Worm (Caenorhabditis elegans) whole organism, L3 larva: ENCODE measurements around the gene shn-1.

Source experiments
- R02D3.7 ChIP-seq: fragments of 150-350 bp; optimal IDR thresholded peaks from 2 replicates; lab custom pipeline; 2014; ENCODE audit warnings: missing biosample characterization, missing genetic modification characterization
- aly-2 ChIP-seq: fragments of 150-350 bp; optimal IDR thresholded peaks from 2 replicates; lab custom pipeline; 2014; ENCODE audit warnings: missing biosample characterization, missing genetic modification characterization
- ama-1 ChIP-seq: fragments of 150-350 bp; optimal IDR thresholded peaks from 2 replicates; lab custom pipeline; 2018
- ceh-82 ChIP-seq: fragments of 150-350 bp; optimal IDR thresholded peaks from 2 replicates; lab custom pipeline; 2014; ENCODE audit warnings: missing biosample characterization, missing genetic modification characterization
- daf-12 ChIP-seq: fragments of 150-350 bp; optimal IDR thresholded peaks from 2 replicates; lab custom pipeline; 2014; ENCODE audit warnings: missing biosample characterization, missing genetic modification reagents, missing genetic modification characterization
- egl-27 ChIP-seq: sonication (generic microtip); optimal IDR thresholded peaks from 4 replicates; lab custom pipeline; 2017; ENCODE audit warnings: missing biosample characterization, missing genetic modification reagents, missing genetic modification characterization
- egl-5 ChIP-seq: fragments of 150-350 bp; optimal IDR thresholded peaks from 2 replicates; lab custom pipeline; 2017; ENCODE audit warnings: missing biosample characterization, missing genetic modification reagents, missing genetic modification characterization, inconsistent platforms
- elt-2 ChIP-seq: sonication (generic microtip); optimal IDR thresholded peaks from 2 replicates; lab custom pipeline; 2016; ENCODE audit warnings: missing genetic modification reagents, mild to moderate bottlenecking, missing genetic modification characterization, missing compliant biosample characterization
- eor-1 ChIP-seq, 2 experiments: fragments of 150-350 bp; optimal IDR thresholded peaks; 2 replicates each; lab custom pipeline; 2014 to 2018; ENCODE audit warnings: missing biosample characterization in 2 of 2, missing genetic modification characterization in 2 of 2
- fkh-2 ChIP-seq: fragments of 150-350 bp; optimal IDR thresholded peaks from 2 replicates; lab custom pipeline; 2014; ENCODE audit warnings: missing biosample characterization, missing genetic modification reagents, missing genetic modification characterization
- jun-1 ChIP-seq: fragments of 150-350 bp; optimal IDR thresholded peaks from 2 replicates; lab custom pipeline; 2014; ENCODE audit warnings: missing biosample characterization, missing genetic modification reagents, missing genetic modification characterization
- lin-15B ChIP-seq: fragments of 150-350 bp; optimal IDR thresholded peaks from 2 replicates; lab custom pipeline; 2014; ENCODE audit warnings: missing biosample characterization, missing genetic modification characterization
- lsy-12 ChIP-seq: sonication (generic microtip); optimal IDR thresholded peaks from 2 replicates; lab custom pipeline; 2016; ENCODE audit warnings: mild to moderate bottlenecking, missing genetic modification characterization, missing compliant biosample characterization
- mdl-1 ChIP-seq: fragments of 150-350 bp; optimal IDR thresholded peaks from 2 replicates; lab custom pipeline; 2014; ENCODE audit warnings: missing biosample characterization, missing genetic modification characterization
- mml-1 ChIP-seq: fragments of 150-350 bp; sonication (generic microtip); optimal IDR thresholded peaks from 3 replicates; lab custom pipeline; 2014; ENCODE audit warnings: missing biosample characterization, missing genetic modification characterization
- nfya-1 ChIP-seq: sonication (generic microtip); optimal IDR thresholded peaks from 2 replicates; lab custom pipeline; 2017; ENCODE audit warnings: missing genetic modification characterization, mild to moderate bottlenecking, missing compliant biosample characterization, antibody characterized with exemption, moderate library complexity; ENCODE audit not compliant: insufficient read depth
- nhr-25 ChIP-seq: sonication (generic microtip); optimal IDR thresholded peaks from 2 replicates; lab custom pipeline; 2017; ENCODE audit warnings: missing biosample characterization, missing genetic modification characterization
- nhr-28 ChIP-seq: fragments of 150-350 bp; optimal IDR thresholded peaks from 2 replicates; lab custom pipeline; 2014; ENCODE audit warnings: missing biosample characterization, missing genetic modification characterization
- nhr-67 ChIP-seq: fragments of 150-350 bp; optimal IDR thresholded peaks from 2 replicates; lab custom pipeline; 2014; ENCODE audit warnings: missing biosample characterization, missing genetic modification characterization
- nhr-77 ChIP-seq: fragments of 150-350 bp; optimal IDR thresholded peaks from 2 replicates; lab custom pipeline; 2014; ENCODE audit warnings: missing biosample characterization, missing genetic modification characterization
- pha-4 ChIP-seq: fragments of 150-350 bp; optimal IDR thresholded peaks from 2 replicates; lab custom pipeline; 2014; ENCODE audit warnings: missing biosample characterization, missing genetic modification reagents, missing genetic modification characterization
- pqm-1 ChIP-seq: fragments of 150-350 bp; optimal IDR thresholded peaks from 2 replicates; lab custom pipeline; 2017; ENCODE audit warnings: missing biosample characterization, missing genetic modification characterization, inconsistent platforms
- sea-2 ChIP-seq: fragments of 150-350 bp; sonication (generic microtip); optimal IDR thresholded peaks from 4 replicates; lab custom pipeline; 2014; ENCODE audit warnings: missing biosample characterization, missing genetic modification reagents, missing genetic modification characterization
- skn-1 ChIP-seq: fragments of 150-350 bp; optimal IDR thresholded peaks from 2 replicates; lab custom pipeline; 2014; ENCODE audit warnings: missing biosample characterization, missing genetic modification characterization
- tbx-2 ChIP-seq: sonication (generic microtip); optimal IDR thresholded peaks from 2 replicates; lab custom pipeline; 2016; ENCODE audit warnings: mild to moderate bottlenecking, missing genetic modification characterization, missing compliant biosample characterization
- unc-39 ChIP-seq: sonication (generic microtip); optimal IDR thresholded peaks from 4 replicates; lab custom pipeline; 2017; ENCODE audit warnings: missing biosample characterization, missing genetic modification characterization
- zag-1 ChIP-seq: fragments of 150-350 bp; optimal IDR thresholded peaks from 2 replicates; lab custom pipeline; 2014; ENCODE audit warnings: missing biosample characterization, missing genetic modification characterization
- ztf-11 ChIP-seq: fragments of 150-350 bp; optimal IDR thresholded peaks from 2 replicates; lab custom pipeline; 2014; ENCODE audit warnings: missing biosample characterization, missing genetic modification characterization

The shn-1 gene

DNA sequence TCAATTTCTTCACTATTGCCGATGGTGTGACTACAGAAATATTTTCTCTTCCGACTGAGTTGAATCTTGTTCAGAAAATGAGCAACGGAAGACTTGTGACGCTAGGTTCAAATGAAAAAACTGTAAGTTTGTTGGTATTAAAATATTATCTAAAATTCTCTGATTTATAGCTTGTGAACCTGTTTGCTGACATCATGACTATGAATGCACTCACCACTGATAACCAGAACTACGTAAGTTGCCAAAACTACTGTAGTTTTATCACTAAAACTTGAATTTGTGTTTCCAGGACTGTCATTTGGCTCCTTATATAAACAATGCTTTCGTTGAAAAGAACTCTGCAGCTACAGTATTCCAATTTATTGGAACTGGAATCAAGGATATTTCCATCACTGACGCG lies 37.8 kb upstream of the shn-1 start:
- TF ChIP-seq nfya-1 (tag; lab: Kevin White, UChicago) (no peak), pqm-1 (tag; lab: Kevin White, UChicago) (peak; percentile 33), elt-2 (tag; lab: Kevin White, UChicago) (peak; percentile 53)

DNA sequence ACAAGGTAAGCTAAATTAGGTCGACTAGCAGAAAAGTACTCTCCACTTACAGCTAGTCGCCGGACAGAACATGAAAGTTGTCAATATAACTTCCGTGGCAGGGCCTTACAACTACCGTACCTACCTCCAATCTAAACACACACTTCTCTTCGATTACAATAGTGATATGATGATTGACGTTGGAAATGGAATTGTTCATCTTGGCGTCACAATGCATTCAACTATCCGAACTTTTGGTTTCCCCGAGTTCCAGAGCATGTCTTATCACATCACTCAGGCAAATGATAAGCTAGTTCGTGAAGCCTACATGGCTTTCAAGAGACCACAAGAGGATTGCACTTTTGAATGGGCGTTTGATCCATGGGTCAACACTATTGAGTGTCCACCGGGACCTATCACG lies 36.6 kb upstream of the shn-1 start:
- TF ChIP-seq R02D3.7 (no peak), elt-2 (tag; lab: Kevin White, UChicago) (peak; percentile 56), nhr-67 (tag; lab: Kevin White, UChicago) (no peak), daf-12 (no peak), unc-39 (tag; lab: Kevin White, UChicago) (no peak), egl-27 (tag; lab: Kevin White, UChicago) (no peak), fkh-2 (tag; lab: Kevin White, UChicago) (no peak), nhr-77 (tag; lab: Kevin White, UChicago) (no peak), pqm-1 (tag; lab: Kevin White, UChicago) (peak; percentile 1), mdl-1 (tag; lab: Kevin White, UChicago) (no peak), ama-1 (lab: Kevin White, UChicago) (no peak), eor-1 (tag; optimal IDR thresholded peaks at IDR 0.05; lab: Kevin White, UChicago) (no peak), lsy-12 (tag; lab: Kevin White, UChicago) (no peak)

DNA sequence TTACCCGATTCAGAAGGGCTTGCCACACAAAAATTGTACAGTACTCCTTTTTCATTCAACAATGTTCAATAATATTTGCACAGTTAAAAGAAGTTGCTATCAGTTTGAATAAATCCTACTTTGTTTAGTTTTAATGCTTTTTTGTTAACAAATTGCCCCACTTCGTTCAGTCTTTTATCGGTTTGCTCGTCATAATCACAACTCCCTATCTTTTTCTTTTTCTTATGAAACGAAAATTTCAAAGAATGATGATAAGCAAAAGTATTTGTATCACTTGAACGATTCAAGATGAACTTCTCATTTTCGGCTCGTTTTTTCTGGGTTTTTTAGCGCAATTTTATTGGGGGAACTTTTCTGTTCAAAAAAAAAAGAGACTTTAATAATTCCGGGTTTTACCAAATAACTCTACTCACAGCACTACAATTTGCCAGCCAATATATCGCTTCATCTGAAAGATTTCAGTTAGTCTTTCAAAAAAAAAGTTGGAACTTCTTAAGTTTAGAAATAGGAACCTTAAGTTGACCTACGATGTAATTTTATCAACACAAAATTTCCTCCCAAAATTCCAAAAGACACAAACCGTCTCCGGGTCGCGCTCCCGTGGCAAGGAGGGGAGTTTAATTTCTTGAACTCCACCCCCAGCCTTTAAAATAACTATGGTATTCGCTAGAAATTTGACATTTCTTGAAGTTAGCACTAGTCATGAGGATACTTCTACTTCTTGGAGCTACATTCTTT lies 34.0 kb upstream of the shn-1 start, which contains the start of gene C05D12.3:
Gene C05D12.3 (plus strand): TSS at position 688 of the 738 bp plus-strand sequence.
- no peak for TF ChIP-seq jun-1
- peak; percentile 24 for TF ChIP-seq pha-4 (tag; lab: Kevin White, UChicago)
- TF ChIP-seq elt-2 (tag; lab: Kevin White, UChicago): peak; percentile 79
- peak; percentile 45 for TF ChIP-seq pqm-1 (tag; lab: Kevin White, UChicago)
- TF ChIP-seq R02D3.7: no peak
- no peak for TF ChIP-seq skn-1
- no peak for TF ChIP-seq aly-2
- TF ChIP-seq nhr-25 (tag; lab: Kevin White, UChicago): no peak

DNA sequence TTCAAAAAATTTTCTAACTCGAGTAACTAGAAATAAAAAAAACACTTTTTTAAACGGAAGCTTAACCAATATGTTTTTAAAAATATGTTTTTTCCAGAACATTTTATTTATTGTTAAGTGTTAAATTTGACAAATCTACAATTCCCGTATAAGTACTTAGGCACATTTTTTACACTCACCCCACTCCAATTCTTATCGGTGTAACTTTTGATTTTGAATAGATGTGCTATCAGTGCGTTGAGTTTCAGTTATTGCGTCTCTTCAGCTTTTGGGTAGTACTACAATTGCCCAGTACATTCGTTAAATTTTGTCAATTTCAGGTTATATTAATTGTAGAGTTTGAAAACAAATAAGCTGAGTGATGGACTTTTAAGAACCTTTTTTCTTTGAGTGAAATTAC lies 33.3 kb upstream of the shn-1 start:
- peak; percentile 51 for TF ChIP-seq pqm-1 (tag; lab: Kevin White, UChicago)
- no peak for TF ChIP-seq tbx-2 (tag; lab: Kevin White, UChicago)
- TF ChIP-seq elt-2 (tag; lab: Kevin White, UChicago): peak; percentile 32

DNA sequence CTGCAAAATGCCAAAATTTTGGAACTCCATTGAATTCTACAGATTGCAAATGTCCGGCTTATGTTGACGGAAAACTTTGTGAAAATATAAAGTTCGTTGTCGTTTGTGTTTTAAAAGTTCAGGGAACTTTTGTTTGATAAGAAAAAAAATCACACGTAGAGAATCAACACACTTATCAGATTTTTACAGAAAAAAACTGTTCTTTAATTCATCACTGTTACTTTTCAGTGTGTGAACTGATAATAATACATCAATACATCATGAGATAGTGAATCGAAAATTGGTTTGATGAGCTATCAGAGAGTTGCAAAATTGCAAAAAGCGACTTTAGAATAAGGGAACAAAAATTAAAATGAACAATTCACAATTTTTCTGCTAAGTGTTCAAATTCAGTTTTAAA lies 27.7 kb upstream of the shn-1 start:
- TF ChIP-seq mml-1 (no peak), lin-15B (tag; lab: Kevin White, UChicago) (no peak), egl-5 (tag; lab: Kevin White, UChicago) (no peak), skn-1 (no peak), elt-2 (tag; lab: Kevin White, UChicago) (peak; percentile 80), tbx-2 (tag; lab: Kevin White, UChicago) (no peak), ztf-11 (tag; lab: Kevin White, UChicago) (no peak), ceh-82 (tag; lab: Kevin White, UChicago) (no peak), pha-4 (tag; lab: Kevin White, UChicago) (peak; percentile 68), sea-2 (GFP tag; lab: Kevin White, UChicago) (no peak), fkh-2 (tag; lab: Kevin White, UChicago) (no peak), nfya-1 (tag; lab: Kevin White, UChicago) (no peak), pqm-1 (tag; lab: Kevin White, UChicago) (peak; percentile 88), zag-1 (tag; lab: Kevin White, UChicago) (no peak), jun-1 (peak; percentile 7)

DNA sequence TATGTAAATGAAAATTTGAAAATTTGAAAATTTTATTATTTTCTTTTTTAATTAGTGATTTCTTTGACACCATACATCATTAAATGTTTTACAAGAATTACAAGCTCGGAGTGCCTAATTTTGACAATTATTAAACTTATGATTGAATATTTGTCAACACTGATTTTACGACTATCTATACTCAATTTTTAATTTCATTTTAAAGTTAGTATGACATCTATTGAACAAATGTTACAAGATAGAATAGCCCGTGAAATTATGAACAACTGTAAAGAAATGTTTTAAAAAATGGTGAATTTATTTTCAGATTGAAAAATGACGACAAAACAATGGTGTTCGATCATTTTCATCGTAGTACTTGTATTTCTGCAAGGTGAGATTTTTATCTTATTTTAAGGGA lies 27.2 kb upstream of the shn-1 start, which contains the start of gene C05D12.2:
Gene C05D12.2 (plus strand): TSS at position 301 of the 400 bp plus-strand sequence.
- TF ChIP-seq nhr-28 (tag; lab: Kevin White, UChicago) (no peak), nhr-67 (tag; lab: Kevin White, UChicago) (no peak), mml-1 (no peak), nhr-25 (tag; lab: Kevin White, UChicago) (no peak), unc-39 (tag; lab: Kevin White, UChicago) (no peak)
